Worm (Caenorhabditis elegans): Measurements from ENCODE around the gene srh-113.

Gene srh-113

ce11 chrV:17212743-17213142, at the start of gene srh-113:
Gene srh-113 (plus strand): TSS chrV:17213043.
- no peak for TF ChIP-seq mef-2 (tag; optimal IDR thresholded peaks at IDR 0.05)
- no peak for TF ChIP-seq nhr-71 (tag; optimal IDR thresholded peaks at IDR 0.05)
- no peak for TF ChIP-seq jun-1 (tag; optimal IDR thresholded peaks at IDR 0.05)
- TF ChIP-seq lin-35 (GFP tag; optimal IDR thresholded peaks at IDR 0.05) = no peak
- TF ChIP-seq sptf-1 (tag; optimal IDR thresholded peaks at IDR 0.05) = no peak
- no peak for TF ChIP-seq nhr-19 (GFP tag; conservative IDR thresholded peaks at IDR 0.05)
- no peak for TF ChIP-seq ceh-63 (GFP tag; optimal IDR thresholded peaks at IDR 0.05)
- TF ChIP-seq elt-2 (tag; optimal IDR thresholded peaks at IDR 0.05) = no peak

- no peak for TF ChIP-seq elt-3 (tag; optimal IDR thresholded peaks at IDR 0.05)
These were observed 47.4 kb upstream of the srh-113 start, which contains the start of gene srh-102 for ce11 chrV:17165409-17165808. Gene srh-102 (minus strand): TSS chrV:17165509.

- TF ChIP-seq ces-1 (GFP tag; optimal IDR thresholded peaks at IDR 0.05) = no peak
- no peak for TF ChIP-seq grh-1 (GFP tag; IDR thresholded peaks at IDR 0.05)
- TF ChIP-seq ets-5 (GFP tag; IDR thresholded peaks at IDR 0.05) = no peak
- TF ChIP-seq hlh-17 (GFP tag; optimal IDR thresholded peaks at IDR 0.05; ENCODE audit: borderline replicate concordance) = no peak
- no peak for TF ChIP-seq ceh-82 (tag; optimal IDR thresholded peaks at IDR 0.05)
- TF ChIP-seq sox-4 (tag; optimal IDR thresholded peaks at IDR 0.05) = no peak
- TF ChIP-seq jun-1 (tag; optimal IDR thresholded peaks at IDR 0.05) = no peak
- TF ChIP-seq hlh-4 (tag; optimal IDR thresholded peaks at IDR 0.05) = no peak
- TF ChIP-seq efl-3 (GFP tag; optimal IDR thresholded peaks at IDR 0.05) = no peak
- no peak for TF ChIP-seq ama-1 (optimal IDR thresholded peaks at IDR 0.05)
- TF ChIP-seq tlp-1 (tag; optimal IDR thresholded peaks at IDR 0.05) = no peak
- no peak for TF ChIP-seq mdl-1 (tag; optimal IDR thresholded peaks at IDR 0.05)
- TF ChIP-seq snpc-4 (tag; optimal IDR thresholded peaks at IDR 0.05) = no peak
These were observed 45.4 kb upstream of the srh-113 start, which contains the start of gene srz-66 for ce11 chrV:17167457-17167856. Gene srz-66 (minus strand): TSS chrV:17167557.

ce11 chrV:17170822-17171221, 42.0 kb upstream of the srh-113 start, which contains the start of gene srw-51:
Gene srw-51 (minus strand): TSS chrV:17170922.
- no peak for TF ChIP-seq ztf-4 (tag; optimal IDR thresholded peaks at IDR 0.05)
- no peak for TF ChIP-seq lin-15B (tag; optimal IDR thresholded peaks at IDR 0.05)
- TF ChIP-seq lin-35 (GFP tag; optimal IDR thresholded peaks at IDR 0.05) = no peak
- no peak for TF ChIP-seq efl-3 (GFP tag; optimal IDR thresholded peaks at IDR 0.05)
- no peak for TF ChIP-seq ztf-11 (tag; optimal IDR thresholded peaks at IDR 0.05)
- TF ChIP-seq blmp-1 (tag; optimal IDR thresholded peaks at IDR 0.05) = no peak
- TF ChIP-seq C34B4.2 (tag; optimal IDR thresholded peaks at IDR 0.05) = no peak
- no peak for TF ChIP-seq lin-13 (GFP tag; optimal IDR thresholded peaks at IDR 0.05)
- no peak for TF ChIP-seq isw-1 (GFP tag; IDR thresholded peaks at IDR 0.05)
- no peak for TF ChIP-seq nhr-19 (GFP tag; conservative IDR thresholded peaks at IDR 0.05)
- no peak for TF ChIP-seq elt-2 (tag; optimal IDR thresholded peaks at IDR 0.05)
- TF ChIP-seq nhr-20 (tag; optimal IDR thresholded peaks at IDR 0.05) = no peak
- TF ChIP-seq hlh-4 (tag; optimal IDR thresholded peaks at IDR 0.05) = no peak
- no peak for TF ChIP-seq hpl-2 (GFP tag; optimal IDR thresholded peaks at IDR 0.05)
- no peak for TF ChIP-seq pqm-1 (tag; optimal IDR thresholded peaks at IDR 0.05)

- TF ChIP-seq C16A3.4 (tag; optimal IDR thresholded peaks at IDR 0.05) (no peak), lsy-2 (tag; optimal IDR thresholded peaks at IDR 0.05) (no peak)
These were observed 41.3 kb upstream of the srh-113 start, which contains the start of gene srbc-26 for ce11 chrV:17171551-17171950. Gene srbc-26 (plus strand): TSS chrV:17171851.

- no peak for TF ChIP-seq pag-3 (tag; optimal IDR thresholded peaks at IDR 0.05; ENCODE audit: borderline replicate concordance, insufficient read depth)
- no peak for TF ChIP-seq lin-39 (tag; optimal IDR thresholded peaks at IDR 0.05)
- no peak for TF ChIP-seq nhr-85 (tag)
- no peak for TF ChIP-seq unc-62 (GFP tag; optimal IDR thresholded peaks at IDR 0.05)
- TF ChIP-seq blmp-1 (tag; optimal IDR thresholded peaks at IDR 0.05) = no peak
- no peak for TF ChIP-seq unc-130 (tag; optimal IDR thresholded peaks at IDR 0.05)
- no peak for TF ChIP-seq lin-35 (GFP tag; optimal IDR thresholded peaks at IDR 0.05)
- TF ChIP-seq vab-15 (tag; optimal IDR thresholded peaks at IDR 0.05) = no peak
- TF ChIP-seq sup-37 (GFP tag; optimal IDR thresholded peaks at IDR 0.05) = no peak
- TF ChIP-seq egl-27 (tag; optimal IDR thresholded peaks at IDR 0.05) = no peak
- no peak for TF ChIP-seq ceh-82 (tag; optimal IDR thresholded peaks at IDR 0.05)
- no peak for TF ChIP-seq pqm-1 (tag; optimal IDR thresholded peaks at IDR 0.05)
These were observed 39.1 kb upstream of the srh-113 start, which contains the start of gene srbc-25 for ce11 chrV:17173738-17174137. Gene srbc-25 (plus strand): TSS chrV:17174038.
